Worm (Caenorhabditis elegans): ENCODE measurements around the gene unc-62.

DNA sequence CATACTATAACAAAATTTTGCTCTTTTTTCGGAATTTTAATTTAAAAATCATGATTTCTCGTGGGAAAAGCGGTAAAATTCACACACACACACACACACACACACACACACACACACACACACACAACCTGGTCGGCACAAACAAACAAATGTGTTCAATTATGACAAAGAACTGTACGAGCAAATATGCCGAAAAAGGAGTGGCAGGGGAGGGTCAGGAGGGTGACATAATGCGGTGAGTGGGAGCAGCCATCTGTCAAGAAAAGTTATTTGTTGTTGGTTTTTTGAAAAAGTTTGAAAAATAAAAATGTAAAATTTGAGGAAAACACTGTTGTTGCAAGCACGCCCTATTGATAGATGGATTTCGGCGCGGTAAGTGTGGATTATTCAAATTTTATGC is 54.6 kb downstream of the unc-62 start:
- no peak for TF ChIP-seq nhr-12 (tag; optimal IDR thresholded peaks at IDR 0.05)
- no peak for TF ChIP-seq zag-1 (tag; optimal IDR thresholded peaks at IDR 0.05)
- no peak for TF ChIP-seq egl-27 (tag; optimal IDR thresholded peaks at IDR 0.05)
- no peak for TF ChIP-seq mbf-1 (tag; optimal IDR thresholded peaks at IDR 0.05)
- TF ChIP-seq lin-39 (tag; optimal IDR thresholded peaks at IDR 0.05): no peak
- no peak for TF ChIP-seq elt-3 (tag; optimal IDR thresholded peaks at IDR 0.05)
- TF ChIP-seq R02D3.7 (tag; optimal IDR thresholded peaks at IDR 0.05): no peak
- TF ChIP-seq ztf-11 (tag; optimal IDR thresholded peaks at IDR 0.05): no peak
- TF ChIP-seq ceh-16 (tag; optimal IDR thresholded peaks at IDR 0.05): no peak

Data from whole organism, L2 larva.